Worm (Caenorhabditis elegans) whole organism, L3 larva: ENCODE measurements around the gene C09G4.4.

Source experiments
- R02D3.7 ChIP-seq: fragments of 150-350 bp; optimal IDR thresholded peaks from 2 replicates; lab custom pipeline; 2014; ENCODE audit warnings: missing biosample characterization, missing genetic modification characterization
- ZK546.5 ChIP-seq: sonication (generic microtip); optimal IDR thresholded peaks from 2 replicates; lab custom pipeline; 2017; ENCODE audit warnings: missing biosample characterization, missing genetic modification characterization
- aly-2 ChIP-seq: fragments of 150-350 bp; optimal IDR thresholded peaks from 2 replicates; lab custom pipeline; 2014; ENCODE audit warnings: missing biosample characterization, missing genetic modification characterization
- ceh-16 ChIP-seq: sonication (generic microtip); optimal IDR thresholded peaks from 2 replicates; lab custom pipeline; 2017; ENCODE audit warnings: missing biosample characterization, missing genetic modification characterization
- ceh-28 ChIP-seq: fragments of 150-350 bp; optimal IDR thresholded peaks from 2 replicates; lab custom pipeline; 2014; ENCODE audit warnings: missing biosample characterization, missing genetic modification reagents, missing genetic modification characterization
- ceh-82 ChIP-seq: fragments of 150-350 bp; optimal IDR thresholded peaks from 2 replicates; lab custom pipeline; 2014; ENCODE audit warnings: missing biosample characterization, missing genetic modification characterization
- egl-27 ChIP-seq: sonication (generic microtip); optimal IDR thresholded peaks from 4 replicates; lab custom pipeline; 2017; ENCODE audit warnings: missing biosample characterization, missing genetic modification reagents, missing genetic modification characterization
- egl-5 ChIP-seq: fragments of 150-350 bp; optimal IDR thresholded peaks from 2 replicates; lab custom pipeline; 2017; ENCODE audit warnings: missing biosample characterization, missing genetic modification reagents, missing genetic modification characterization, inconsistent platforms
- elt-2 ChIP-seq: sonication (generic microtip); optimal IDR thresholded peaks from 2 replicates; lab custom pipeline; 2016; ENCODE audit warnings: missing genetic modification reagents, mild to moderate bottlenecking, missing genetic modification characterization, missing compliant biosample characterization
- elt-3 ChIP-seq, 3 experiments: fragments of 150-350 bp in 1 of 3; sonication (generic microtip) in 2 of 3; optimal IDR thresholded peaks; 2 replicates in 2 of 3; 4 replicates in 1 of 3; lab custom pipeline; 2014 to 2017; ENCODE audit warnings: missing biosample characterization in 3 of 3, missing genetic modification characterization in 3 of 3
- eor-1 ChIP-seq, 2 experiments: fragments of 150-350 bp; optimal IDR thresholded peaks; 2 replicates each; lab custom pipeline; 2014 to 2018; ENCODE audit warnings: missing biosample characterization in 2 of 2, missing genetic modification characterization in 2 of 2
- fkh-10 ChIP-seq: sonication (generic microtip); optimal IDR thresholded peaks from 2 replicates; lab custom pipeline; 2017; ENCODE audit warnings: missing biosample characterization, missing genetic modification reagents, missing genetic modification characterization
- fkh-2 ChIP-seq: fragments of 150-350 bp; optimal IDR thresholded peaks from 2 replicates; lab custom pipeline; 2014; ENCODE audit warnings: missing biosample characterization, missing genetic modification reagents, missing genetic modification characterization
- fos-1 ChIP-seq: fragments of 150-350 bp; optimal IDR thresholded peaks from 2 replicates; lab custom pipeline; 2014; ENCODE audit warnings: missing biosample characterization, missing genetic modification characterization
- hmg-11 ChIP-seq: sonication (generic microtip); optimal IDR thresholded peaks from 2 replicates; lab custom pipeline; 2016; ENCODE audit warnings: missing genetic modification characterization, missing compliant biosample characterization
- lin-15B ChIP-seq: fragments of 150-350 bp; optimal IDR thresholded peaks from 2 replicates; lab custom pipeline; 2014; ENCODE audit warnings: missing biosample characterization, missing genetic modification characterization
- lin-39 ChIP-seq: fragments of 150-350 bp; optimal IDR thresholded peaks from 2 replicates; lab custom pipeline; 2018; ENCODE audit warnings: missing biosample characterization, missing genetic modification reagents, missing genetic modification characterization
- mdl-1 ChIP-seq: fragments of 150-350 bp; optimal IDR thresholded peaks from 2 replicates; lab custom pipeline; 2014; ENCODE audit warnings: missing biosample characterization, missing genetic modification characterization
- nfya-1 ChIP-seq: sonication (generic microtip); optimal IDR thresholded peaks from 2 replicates; lab custom pipeline; 2017; ENCODE audit warnings: missing genetic modification characterization, mild to moderate bottlenecking, missing compliant biosample characterization, antibody characterized with exemption, moderate library complexity; ENCODE audit not compliant: insufficient read depth
- nhr-11 ChIP-seq: fragments of 150-350 bp; optimal IDR thresholded peaks from 2 replicates; lab custom pipeline; 2014; ENCODE audit warnings: missing biosample characterization, missing genetic modification characterization
- nhr-23 ChIP-seq: fragments of 150-350 bp; optimal IDR thresholded peaks from 2 replicates; lab custom pipeline; 2014; ENCODE audit warnings: missing biosample characterization, missing genetic modification reagents, missing genetic modification characterization
- nhr-237 ChIP-seq: fragments of 150-350 bp; optimal IDR thresholded peaks from 2 replicates; lab custom pipeline; 2014; ENCODE audit warnings: missing biosample characterization, missing genetic modification characterization
- nhr-25 ChIP-seq: sonication (generic microtip); optimal IDR thresholded peaks from 2 replicates; lab custom pipeline; 2017; ENCODE audit warnings: missing biosample characterization, missing genetic modification characterization
- nhr-28 ChIP-seq: fragments of 150-350 bp; optimal IDR thresholded peaks from 2 replicates; lab custom pipeline; 2014; ENCODE audit warnings: missing biosample characterization, missing genetic modification characterization
- nhr-43 ChIP-seq: sonication (generic microtip); optimal IDR thresholded peaks from 2 replicates; lab custom pipeline; 2016; ENCODE audit warnings: mild to moderate bottlenecking, missing genetic modification characterization, missing compliant biosample characterization; ENCODE audit not compliant: poor library complexity, severe bottlenecking
- nhr-67 ChIP-seq: fragments of 150-350 bp; optimal IDR thresholded peaks from 2 replicates; lab custom pipeline; 2014; ENCODE audit warnings: missing biosample characterization, missing genetic modification characterization
- nhr-76 ChIP-seq: fragments of 150-350 bp; sonication (generic microtip); optimal IDR thresholded peaks from 5 replicates; lab custom pipeline; 2014; ENCODE audit warnings: missing biosample characterization, missing genetic modification characterization
- nhr-77 ChIP-seq: fragments of 150-350 bp; optimal IDR thresholded peaks from 2 replicates; lab custom pipeline; 2014; ENCODE audit warnings: missing biosample characterization, missing genetic modification characterization
- pha-4 ChIP-seq: fragments of 150-350 bp; optimal IDR thresholded peaks from 2 replicates; lab custom pipeline; 2014; ENCODE audit warnings: missing biosample characterization, missing genetic modification reagents, missing genetic modification characterization
- pqm-1 ChIP-seq: fragments of 150-350 bp; optimal IDR thresholded peaks from 2 replicates; lab custom pipeline; 2017; ENCODE audit warnings: missing biosample characterization, missing genetic modification characterization, inconsistent platforms
- skn-1 ChIP-seq: fragments of 150-350 bp; optimal IDR thresholded peaks from 2 replicates; lab custom pipeline; 2014; ENCODE audit warnings: missing biosample characterization, missing genetic modification characterization
- snpc-4 ChIP-seq: fragments of 150-350 bp; optimal IDR thresholded peaks from 2 replicates; lab custom pipeline; 2014; ENCODE audit warnings: missing biosample characterization, missing genetic modification characterization
- tbx-2 ChIP-seq: sonication (generic microtip); optimal IDR thresholded peaks from 2 replicates; lab custom pipeline; 2016; ENCODE audit warnings: mild to moderate bottlenecking, missing genetic modification characterization, missing compliant biosample characterization
- unc-39 ChIP-seq: sonication (generic microtip); optimal IDR thresholded peaks from 4 replicates; lab custom pipeline; 2017; ENCODE audit warnings: missing biosample characterization, missing genetic modification characterization
- unc-62 ChIP-seq: fragments of 150-350 bp; sonication (generic microtip); optimal IDR thresholded peaks from 4 replicates; lab custom pipeline; 2014; ENCODE audit warnings: missing biosample characterization, missing genetic modification reagents, missing genetic modification characterization
- ztf-11 ChIP-seq: fragments of 150-350 bp; optimal IDR thresholded peaks from 2 replicates; lab custom pipeline; 2014; ENCODE audit warnings: missing biosample characterization, missing genetic modification characterization
- ztf-4 ChIP-seq: fragments of 150-350 bp; optimal IDR thresholded peaks from 2 replicates; lab custom pipeline; 2014; ENCODE audit warnings: missing biosample characterization, missing genetic modification characterization

The C09G4.4 gene

DNA sequence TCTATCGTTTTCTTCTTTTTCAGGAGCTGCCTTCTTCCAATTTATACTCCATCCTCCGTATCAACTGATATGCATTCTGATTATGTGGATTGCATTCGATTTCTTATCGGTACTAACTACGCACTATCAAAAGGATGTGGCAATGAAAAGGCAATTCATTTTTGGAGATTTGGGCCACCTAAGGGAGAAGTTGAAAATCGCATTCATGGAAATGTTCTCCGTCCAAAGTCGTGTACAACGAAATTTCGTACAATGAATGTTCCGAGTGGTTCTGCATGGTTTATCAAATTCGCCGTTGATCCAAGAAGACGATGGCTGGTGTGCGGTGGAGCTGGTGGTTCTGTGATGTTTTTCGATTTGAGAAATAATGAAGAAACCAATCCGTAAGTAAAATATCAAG lies at the start of gene C09G4.4:
Gene C09G4.4, plus strand, starts transcription at position 301 of the 400 bp plus-strand sequence.
- TF ChIP-seq ceh-28 (tag; lab: Kevin White, UChicago) (no peak), elt-2 (tag; lab: Kevin White, UChicago) (no peak), pqm-1 (tag; lab: Kevin White, UChicago) (no peak), nhr-67 (tag; lab: Kevin White, UChicago) (no peak), nhr-43 (no peak), lin-39 (tag; lab: Kevin White, UChicago) (no peak), ztf-11 (no peak), aly-2 (tag; lab: Kevin White, UChicago) (no peak), fkh-10 (GFP tag; lab: Kevin White, UChicago) (no peak), nhr-23 (tag; lab: Kevin White, UChicago) (no peak), eor-1 (tag; optimal IDR thresholded peaks at IDR 0.05; lab: Kevin White, UChicago) (no peak), fkh-2 (no peak), nhr-28 (tag; lab: Kevin White, UChicago) (no peak), skn-1 (tag; lab: Kevin White, UChicago) (no peak), nhr-76 (tag; lab: Kevin White, UChicago) (no peak)
- TF ChIP-seq, all 47 proteins: peak for 0

DNA sequence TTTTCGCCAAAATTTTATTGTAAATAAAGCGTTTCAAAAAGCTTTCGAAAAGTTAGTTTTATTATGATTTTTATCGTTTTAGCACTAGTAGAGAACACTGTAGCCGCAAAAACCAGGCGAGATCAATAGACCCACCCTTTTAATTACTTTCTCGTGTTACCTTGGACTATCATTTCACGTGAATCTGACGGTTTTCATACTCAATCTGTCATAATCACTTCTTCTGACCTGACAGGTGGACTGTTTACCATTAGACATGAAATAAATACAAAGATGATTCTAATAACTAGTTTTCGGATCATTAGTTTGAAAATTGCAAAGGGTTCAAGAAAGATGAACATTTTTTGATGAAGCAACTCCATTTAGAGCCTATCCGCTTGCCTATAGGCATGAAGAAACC lies 49.7 kb upstream of the C09G4.4 start:
- no peak for TF ChIP-seq elt-3 (tag; optimal IDR thresholded peaks at IDR 0.05; lab: Kevin White, UChicago)
- TF ChIP-seq nhr-25 (tag; lab: Kevin White, UChicago), result peak; percentile 64
- no peak for TF ChIP-seq lin-15B (tag; lab: Kevin White, UChicago)
- peak; percentile 41 for TF ChIP-seq egl-27 (tag; lab: Kevin White, UChicago)
- TF ChIP-seq pha-4, result no peak
- TF ChIP-seq fkh-10 (GFP tag; lab: Kevin White, UChicago), result no peak
- peak; percentile 11 for TF ChIP-seq nhr-43
- TF ChIP-seq mdl-1 (tag; lab: Kevin White, UChicago), result peak; percentile 37
- TF ChIP-seq unc-62, result peak; percentile 80
- TF ChIP-seq R02D3.7, result no peak
- no peak for TF ChIP-seq nhr-77 (tag; lab: Kevin White, UChicago)
- TF ChIP-seq nhr-76 (tag; lab: Kevin White, UChicago), result no peak
- no peak for TF ChIP-seq nhr-11 (tag; lab: Kevin White, UChicago)
- peak; percentile 70 for TF ChIP-seq nhr-23 (tag; lab: Kevin White, UChicago)
- no peak for TF ChIP-seq ceh-28 (tag; lab: Kevin White, UChicago)

DNA sequence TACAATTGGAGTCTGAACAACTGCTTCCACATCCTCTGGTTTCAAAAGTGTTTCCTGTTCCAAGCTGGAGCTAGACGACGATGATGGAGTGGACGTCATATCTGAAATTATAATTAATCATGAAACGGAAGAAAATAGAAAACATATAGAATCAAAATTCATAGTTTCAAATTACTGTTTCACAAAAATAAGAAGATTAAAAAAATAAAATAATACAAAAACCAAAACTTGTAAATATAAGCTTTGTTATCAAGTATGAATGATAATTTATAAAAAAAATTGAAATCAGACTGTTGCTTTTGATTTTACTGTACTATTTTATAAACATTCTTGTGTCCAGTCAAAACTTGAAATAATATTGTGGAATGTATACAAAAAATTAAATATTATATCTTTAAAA lies 49.1 kb upstream of the C09G4.4 start, which contains the start of gene str-176:
Gene str-176, minus strand, starts transcription at position 101 of the 400 bp plus-strand sequence.
- TF ChIP-seq nhr-237, result no peak
- no peak for TF ChIP-seq hmg-11 (tag; lab: Kevin White, UChicago)
- no peak for TF ChIP-seq fkh-10 (GFP tag; lab: Kevin White, UChicago)
- TF ChIP-seq tbx-2 (tag; lab: Kevin White, UChicago), result no peak
- no peak for TF ChIP-seq unc-39 (tag; lab: Kevin White, UChicago)
- TF ChIP-seq nhr-28 (tag; lab: Kevin White, UChicago), result no peak
- TF ChIP-seq ceh-16 (tag; lab: Kevin White, UChicago), result no peak
- TF ChIP-seq ceh-82, result no peak
- TF ChIP-seq fkh-2, result no peak
- no peak for TF ChIP-seq mdl-1 (tag; lab: Kevin White, UChicago)
- TF ChIP-seq nhr-23 (tag; lab: Kevin White, UChicago), result no peak
- no peak for TF ChIP-seq ztf-4 (tag; lab: Kevin White, UChicago)
- TF ChIP-seq, all 47 proteins: peak for 0

DNA sequence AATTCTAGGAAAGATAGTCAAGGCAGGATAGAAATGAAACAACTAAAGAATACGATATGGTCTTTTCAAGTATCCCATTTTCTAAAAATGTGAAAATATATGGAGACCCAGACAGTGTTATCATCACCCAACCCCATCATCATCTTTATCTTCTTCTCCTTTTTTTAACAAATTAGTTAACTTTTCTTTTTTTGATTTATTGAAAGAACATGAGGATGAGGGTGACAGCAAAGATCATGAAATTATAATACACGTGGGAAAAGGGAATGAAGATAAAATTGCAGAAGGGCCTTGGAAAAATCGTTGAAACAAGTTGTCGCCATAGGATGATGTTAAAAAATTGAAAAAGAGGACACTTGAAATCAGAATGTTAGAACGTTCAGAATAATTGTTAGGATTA lies 48.6 kb upstream of the C09G4.4 start:
- no peak for TF ChIP-seq egl-27 (tag; lab: Kevin White, UChicago)
- TF ChIP-seq lin-39 (tag; lab: Kevin White, UChicago), result no peak
- TF ChIP-seq ZK546.5 (tag; lab: Kevin White, UChicago), result no peak
- TF ChIP-seq fos-1 (tag; lab: Kevin White, UChicago), result no peak
- no peak for TF ChIP-seq nhr-23 (tag; lab: Kevin White, UChicago)
- no peak for TF ChIP-seq ceh-28 (tag; lab: Kevin White, UChicago)
- TF ChIP-seq eor-1 (tag; optimal IDR thresholded peaks at IDR 0.05; lab: Kevin White, UChicago), result no peak
- no peak for TF ChIP-seq fkh-10 (GFP tag; lab: Kevin White, UChicago)
- TF ChIP-seq R02D3.7, result no peak
- no peak for TF ChIP-seq elt-3 (tag; optimal IDR thresholded peaks at IDR 0.05; lab: Kevin White, UChicago)
- TF ChIP-seq unc-62, result no peak
- no peak for TF ChIP-seq egl-5
- no peak for TF ChIP-seq snpc-4 (tag; lab: Kevin White, UChicago)
- TF ChIP-seq nhr-28 (tag; lab: Kevin White, UChicago), result no peak
- TF ChIP-seq tbx-2 (tag; lab: Kevin White, UChicago), result no peak
- TF ChIP-seq nfya-1 (tag; lab: Kevin White, UChicago), result no peak
- no peak for TF ChIP-seq nhr-76 (tag; lab: Kevin White, UChicago)
- TF ChIP-seq hmg-11 (tag; lab: Kevin White, UChicago), result no peak
